Fruit fly (Drosophila melanogaster): Measurements from ENCODE around the gene KLHL18.
"Not testable (repeated sequence)": the region's sequence is repeated elsewhere in the genome, so short reads cannot be mapped to it uniquely, and the experiment has no call there.

KLHL18 gene

dm6 chr3R:11964000-11964399 is 46.2 kb downstream of the KLHL18 start:
- TF ChIP-seq CG8478 (optimal IDR thresholded peaks at IDR 0.05) (no peak), CTCF (optimal IDR thresholded peaks at IDR 0.05) (no peak)

dm6 chr3R:11962739-11963214 is 47.5 kb downstream of the KLHL18 start, which contains the start of the genes CG3281 and aurA:
Gene CG3281 (minus strand): TSS chr3R:11962805.
Gene aurA (plus strand): TSS chr3R:11963124.
- TF ChIP-seq CG8478 (optimal IDR thresholded peaks at IDR 0.05), result no peak
- no peak for TF ChIP-seq CTCF (optimal IDR thresholded peaks at IDR 0.05)

- TF ChIP-seq CTCF, CG8478 (optimal IDR thresholded peaks at IDR 0.05): not testable (repeated sequence)
Measured at dm6 chr3R:11958235-11958634, 52.0 kb downstream of the KLHL18 start, which contains the start of gene Hsp70Ab. Gene Hsp70Ab (plus strand): TSS chr3R:11958535.
